Fruit fly (Drosophila melanogaster) whole organism, embryonic: ENCODE measurements around the gene CG34288.

Experiments used
- Aef1 ChIP-seq: fragments of 200-800 bp; sonication (Bioruptor generic); IDR thresholded peaks from 3 replicates; pipeline ENCODE4 v1.3.6; 2022; ENCODE audit warnings: missing biosample characterization, missing genetic modification characterization
- CG10979 ChIP-seq: fragments of 200-800 bp; sonication (Bioruptor generic); optimal IDR thresholded peaks from 2 replicates; lab custom pipeline; 2018; ENCODE audit warnings: missing biosample characterization, mild to moderate bottlenecking, missing genetic modification characterization, moderate library complexity
- CG11723 ChIP-seq: fragments of 200-800 bp; sonication (Bioruptor generic); optimal IDR thresholded peaks from 2 replicates; lab custom pipeline; 2017; ENCODE audit warnings: missing biosample characterization, mild to moderate bottlenecking, missing genetic modification characterization
- CG13296 ChIP-seq: fragments of 200-800 bp; sonication (Bioruptor generic); optimal IDR thresholded peaks from 3 replicates; lab custom pipeline; 2018; ENCODE audit warnings: missing biosample characterization, mild to moderate bottlenecking, missing genetic modification characterization
- CG13624 ChIP-seq: fragments of 200-800 bp; sonication (Bioruptor generic); optimal IDR thresholded peaks from 2 replicates; lab custom pipeline; 2016; ENCODE audit warnings: missing biosample characterization, missing genetic modification characterization
- CG15073 ChIP-seq: fragments of 200-800 bp; sonication (Bioruptor generic); optimal IDR thresholded peaks from 2 replicates; lab custom pipeline; 2016; ENCODE audit warnings: missing biosample characterization, missing genetic modification characterization
- CG1603 ChIP-seq: fragments of 200-800 bp; sonication (Bioruptor generic); optimal IDR thresholded peaks from 2 replicates; lab custom pipeline; 2019; ENCODE audit warnings: missing biosample characterization, mild to moderate bottlenecking, missing genetic modification characterization, moderate library complexity
- CG16815 ChIP-seq: fragments of 200-800 bp; sonication (Bioruptor generic); optimal IDR thresholded peaks from 3 replicates; lab custom pipeline; 2017; ENCODE audit warnings: missing biosample characterization, mild to moderate bottlenecking, missing genetic modification characterization
- CG17385 ChIP-seq: fragments of 200-800 bp; sonication (Bioruptor generic); optimal IDR thresholded peaks from 3 replicates; lab custom pipeline; 2018; ENCODE audit warnings: missing biosample characterization, mild to moderate bottlenecking, missing genetic modification characterization
- CG18262 ChIP-seq: fragments of 200-800 bp; optimal IDR thresholded peaks from 3 replicates; lab custom pipeline; 2019; ENCODE audit warnings: missing biosample characterization, mild to moderate bottlenecking, missing genetic modification characterization, moderate library complexity
- CG18599 ChIP-seq: fragments of 200-800 bp; sonication (Bioruptor generic); optimal IDR thresholded peaks from 3 replicates; lab custom pipeline; 2017; ENCODE audit warnings: missing biosample characterization, missing genetic modification characterization, mild to moderate bottlenecking, moderate library complexity, missing genetic modification reagents
- CG2678 ChIP-seq: fragments of 200-800 bp; sonication (Bioruptor generic); optimal IDR thresholded peaks from 3 replicates; lab custom pipeline; 2019; ENCODE audit warnings: missing biosample characterization, mild to moderate bottlenecking, missing genetic modification characterization, moderate library complexity
- CG2712 ChIP-seq: fragments of 200-800 bp; optimal IDR thresholded peaks from 3 replicates; lab custom pipeline; 2019; ENCODE audit warnings: missing biosample characterization, mild to moderate bottlenecking, missing genetic modification characterization, moderate library complexity
- CG32532 ChIP-seq: fragments of 200-800 bp; sonication (Bioruptor generic); IDR thresholded peaks from 2 replicates; pipeline ENCODE4 v1.3.6; 2022; ENCODE audit warnings: missing biosample characterization, missing genetic modification characterization
- CG34376 ChIP-seq: fragments of 200-800 bp; sonication (Bioruptor generic); optimal IDR thresholded peaks from 2 replicates; lab custom pipeline; 2018; ENCODE audit warnings: missing biosample characterization, mild to moderate bottlenecking, missing genetic modification characterization
- CG4730 ChIP-seq: fragments of 200-800 bp; sonication (Bioruptor generic); IDR thresholded peaks from 2 replicates; pipeline ENCODE4 v1.3.6; 2022; ENCODE audit warnings: missing biosample characterization, missing genetic modification characterization
- CG6791 ChIP-seq: fragments of 200-800 bp; sonication (Bioruptor generic); IDR thresholded peaks from 3 replicates; pipeline ENCODE4 v1.3.6; 2022; ENCODE audit warnings: missing biosample characterization, missing genetic modification characterization; ENCODE audit not compliant: partially characterized antibody
- CG9727 ChIP-seq: fragments of 200-800 bp; sonication (Bioruptor generic); optimal IDR thresholded peaks from 3 replicates; lab custom pipeline; 2017; ENCODE audit warnings: missing biosample characterization, mild to moderate bottlenecking, missing genetic modification characterization
- Deaf1 ChIP-seq: fragments of 200-800 bp; optimal IDR thresholded peaks from 3 replicates; lab custom pipeline; 2019; ENCODE audit warnings: missing biosample characterization, mild to moderate bottlenecking, missing genetic modification characterization, moderate library complexity
- GATAe ChIP-seq: fragments of 200-800 bp; sonication (Bioruptor generic); conservative IDR thresholded peaks from 2 replicates; pipeline ENCODE4 v1.3.6; 2022; ENCODE audit warnings: missing biosample characterization, missing genetic modification characterization
- Hmr ChIP-seq: fragments of 200-800 bp; sonication (Bioruptor generic); optimal IDR thresholded peaks from 3 replicates; lab custom pipeline; 2017; ENCODE audit warnings: mild to moderate bottlenecking, missing biosample characterization, missing genetic modification reagents, missing genetic modification characterization
- Mad ChIP-seq: fragments of 200-800 bp; sonication (Bioruptor generic); optimal IDR thresholded peaks from 2 replicates; lab custom pipeline; 2016; ENCODE audit warnings: missing biosample characterization, missing genetic modification characterization
- Med ChIP-seq: fragments of 200-800 bp; sonication (Bioruptor generic); peaks from one replicate; lab custom pipeline; 2016; ENCODE audit warnings: missing biosample characterization, missing genetic modification characterization, mild to moderate bottlenecking, inconsistent platforms, moderate library complexity
- Neu2 ChIP-seq: fragments of 200-800 bp; sonication (Bioruptor generic); optimal IDR thresholded peaks from 3 replicates; lab custom pipeline; 2016; ENCODE audit warnings: missing biosample characterization, missing genetic modification characterization, borderline replicate concordance
- Oaz ChIP-seq: fragments of 200-800 bp; sonication (Bioruptor generic); IDR thresholded peaks from 2 replicates; pipeline ENCODE4 v1.3.6; 2022; ENCODE audit warnings: missing biosample characterization, missing genetic modification characterization
- Oli ChIP-seq: fragments of 200-800 bp; sonication (Bioruptor generic); optimal IDR thresholded peaks from 2 replicates; lab custom pipeline; 2018; ENCODE audit warnings: missing biosample characterization, mild to moderate bottlenecking, missing genetic modification characterization, moderate library complexity
- Opbp ChIP-seq: fragments of 200-800 bp; sonication (Bioruptor generic); IDR thresholded peaks from 3 replicates; pipeline ENCODE4 v1.3.6; 2022; ENCODE audit warnings: missing biosample characterization, missing genetic modification characterization; ENCODE audit not compliant: partially characterized antibody
- Ravus ChIP-seq: fragments of 200-800 bp; sonication (Bioruptor generic); IDR thresholded peaks from 2 replicates; pipeline ENCODE4 v1.3.6; 2022; ENCODE audit warnings: missing biosample characterization, missing genetic modification characterization
- Ssrp ChIP-seq: fragments of 200-800 bp; sonication (Bioruptor generic); optimal IDR thresholded peaks from 2 replicates; lab custom pipeline; 2018; ENCODE audit warnings: missing biosample characterization, mild to moderate bottlenecking, missing genetic modification characterization, moderate library complexity
- al ChIP-seq: fragments of 200-800 bp; sonication (Bioruptor generic); IDR thresholded peaks from 2 replicates; pipeline ENCODE4 v1.3.6; 2022; ENCODE audit warnings: missing biosample characterization, missing genetic modification characterization
- ap ChIP-seq: fragments of 200-800 bp; sonication (Bioruptor generic); IDR thresholded peaks from 2 replicates; pipeline ENCODE4 v1.3.6; 2022; ENCODE audit warnings: missing biosample characterization, missing genetic modification characterization
- bcd ChIP-seq: fragments of 200-800 bp; sonication (Bioruptor generic); optimal IDR thresholded peaks from 2 replicates; lab custom pipeline; 2017; ENCODE audit warnings: missing biosample characterization, mild to moderate bottlenecking, missing genetic modification characterization
- cg ChIP-seq: fragments of 200-800 bp; sonication (Bioruptor generic); optimal IDR thresholded peaks from 3 replicates; lab custom pipeline; 2019; ENCODE audit warnings: missing biosample characterization, mild to moderate bottlenecking, missing genetic modification characterization, moderate library complexity
- gem ChIP-seq: fragments of 200-800 bp; sonication (Bioruptor generic); optimal IDR thresholded peaks from 2 replicates; lab custom pipeline; 2019; ENCODE audit warnings: missing biosample characterization, mild to moderate bottlenecking, missing genetic modification characterization, moderate library complexity
- gfzf ChIP-seq: fragments of 200-800 bp; sonication (Bioruptor generic); optimal IDR thresholded peaks from 2 replicates; lab custom pipeline; 2016; ENCODE audit warnings: missing biosample characterization, mild to moderate bottlenecking, missing genetic modification characterization, moderate library complexity
- insv ChIP-seq, 2 experiments: fragments of 200-800 bp; sonication (Bioruptor generic); optimal IDR thresholded peaks; 3 replicates each; lab custom pipeline; 2016 to 2018; ENCODE audit warnings: missing biosample characterization in 2 of 2, missing genetic modification characterization in 2 of 2
- lab ChIP-seq: fragments of 200-800 bp; sonication (Bioruptor generic); optimal IDR thresholded peaks from 3 replicates; lab custom pipeline; 2017; ENCODE audit warnings: missing biosample characterization, missing genetic modification characterization, mild to moderate bottlenecking, moderate library complexity, missing genetic modification reagents
- lola ChIP-seq, 3 experiments: fragments of >200 bp in 2 of 3; fragments of 200-800 bp in 1 of 3; sonication (Bioruptor generic) in 1 of 3; optimal IDR thresholded peaks; 2 replicates each; lab custom pipeline; 2017 to 2019; ENCODE audit warnings: missing biosample characterization in 3 of 3, missing genetic modification characterization in 3 of 3, mild to moderate bottlenecking in 1 of 3, moderate library complexity in 1 of 3
- nerfin-2 ChIP-seq: fragments of 200-800 bp; sonication (Bioruptor generic); IDR thresholded peaks from 2 replicates; pipeline ENCODE4 v1.3.6; 2022; ENCODE audit warnings: missing biosample characterization, missing genetic modification characterization; ENCODE audit not compliant: partially characterized antibody
- nmo ChIP-seq: fragments of 200-800 bp; sonication (Bioruptor generic); optimal IDR thresholded peaks from 2 replicates; lab custom pipeline; 2018; ENCODE audit warnings: missing biosample characterization, mild to moderate bottlenecking, missing genetic modification characterization, moderate library complexity
- pfk ChIP-seq: fragments of 200-800 bp; sonication (Bioruptor generic); optimal IDR thresholded peaks from 2 replicates; lab custom pipeline; 2018; ENCODE audit warnings: missing biosample characterization, mild to moderate bottlenecking, missing genetic modification characterization, moderate library complexity
- phol ChIP-seq: fragments of 200-800 bp; sonication (Bioruptor generic); optimal IDR thresholded peaks from 3 replicates; lab custom pipeline; 2018; ENCODE audit warnings: missing biosample characterization, mild to moderate bottlenecking, missing genetic modification characterization, moderate library complexity
- pnt ChIP-seq: fragments of 200-800 bp; sonication (Bioruptor generic); optimal IDR thresholded peaks from 3 replicates; lab custom pipeline; 2016; ENCODE audit warnings: missing biosample characterization, missing genetic modification characterization
- sens ChIP-seq: fragments of 200-800 bp; sonication (Bioruptor generic); peaks from one replicate; lab custom pipeline; 2016; ENCODE audit warnings: missing biosample characterization, missing genetic modification characterization
- sisA ChIP-seq: fragments of 200-800 bp; sonication (Bioruptor generic); IDR thresholded peaks from 2 replicates; pipeline ENCODE4 v1.3.6; 2022; ENCODE audit warnings: missing biosample characterization, missing genetic modification characterization
- sna ChIP-seq: fragments of 200-800 bp; sonication (Bioruptor generic); IDR thresholded peaks from 2 replicates; pipeline ENCODE4 v1.3.6; 2022; ENCODE audit warnings: missing biosample characterization, missing genetic modification characterization; ENCODE audit not compliant: partially characterized antibody

CG34288 gene

DNA sequence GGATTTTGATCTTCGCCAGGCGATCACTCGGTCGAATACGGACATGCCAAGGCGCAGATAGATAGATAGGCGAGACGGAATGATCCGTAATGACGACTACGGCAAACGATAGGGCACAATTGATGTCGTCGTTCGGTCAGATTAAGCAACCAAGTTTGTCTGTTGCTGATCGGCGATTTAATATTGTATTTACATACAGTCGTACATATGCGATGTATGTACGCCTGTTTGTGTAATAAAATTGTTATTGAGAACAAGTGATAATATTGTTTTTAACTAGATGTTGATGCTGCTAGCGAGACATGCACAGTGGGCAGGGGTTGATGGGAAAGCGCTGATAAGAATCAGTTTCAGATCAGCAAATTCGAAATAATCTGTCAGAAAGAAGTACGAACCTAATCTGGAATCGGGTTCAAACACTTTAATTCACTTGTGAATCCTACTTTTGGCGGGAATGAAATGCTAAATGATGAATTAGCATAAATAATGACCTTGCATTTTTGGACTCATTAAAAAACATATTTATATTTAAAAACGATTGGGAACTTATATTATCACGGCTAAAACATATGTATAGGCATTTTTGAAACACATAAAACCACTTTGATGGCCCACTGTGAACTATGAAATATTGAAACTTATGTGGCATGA, 8.4 kb upstream of the CG34288 start (continued):
- TF ChIP-seq CG2712 (tag; lab: Kevin White, UChicago) (peak; percentile 4), pnt (GFP tag; lab: Kevin White, UChicago) (no peak), Oli (tag; lab: Kevin White, UChicago) (peak; percentile 34), gfzf (GFP tag; lab: Kevin White, UChicago) (no peak), nmo (GFP tag; lab: Kevin White, UChicago) (peak; percentile 20), CG15073 (no peak), Mad (no peak), CG18599 (GFP tag; lab: Kevin White, UChicago) (peak; percentile 9), ap (GFP tag; lab: Robert Waterston, UW) (no peak), CG9727 (GFP tag; lab: Kevin White, UChicago) (peak; percentile 15), bcd (peak; percentile 12), lola (GFP tag; optimal IDR thresholded peaks at IDR 0.05; lab: Kevin White, UChicago) (peak in 1 of 3 experiments; percentile 5), phol (tag; lab: Kevin White, UChicago) (peak; percentile 26), insv (GFP tag; optimal IDR thresholded peaks at IDR 0.05; lab: Kevin White, UChicago) (no peak), Opbp (GFP tag; lab: Robert Waterston, UW) (no peak), CG2678 (tag; lab: Kevin White, UChicago) (peak; percentile 33), Med (peak; percentile 36), CG13624 (no peak), Ssrp (tag; lab: Kevin White, UChicago) (peak; percentile 20), CG34376 (GFP tag; lab: Kevin White, UChicago) (peak; percentile 84), CG10979 (tag; lab: Kevin White, UChicago) (peak; percentile 5), gem (peak; percentile 46), sna (GFP tag; lab: Robert Waterston, UW) (no peak), CG16815 (GFP tag; lab: Kevin White, UChicago) (peak; percentile 6), CG18262 (tag; lab: Kevin White, UChicago) (peak; percentile 31), CG4730 (GFP tag; lab: Robert Waterston, UW) (no peak), sens (peak; percentile 66), Aef1 (GFP tag; lab: Robert Waterston, UW) (no peak), CG17385 (GFP tag; lab: Kevin White, UChicago) (no peak), GATAe (GFP tag; lab: Robert Waterston, UW) (no peak), CG13296 (GFP tag; lab: Kevin White, UChicago) (peak; percentile 1), pfk (GFP tag; lab: Kevin White, UChicago) (no peak)

DNA sequence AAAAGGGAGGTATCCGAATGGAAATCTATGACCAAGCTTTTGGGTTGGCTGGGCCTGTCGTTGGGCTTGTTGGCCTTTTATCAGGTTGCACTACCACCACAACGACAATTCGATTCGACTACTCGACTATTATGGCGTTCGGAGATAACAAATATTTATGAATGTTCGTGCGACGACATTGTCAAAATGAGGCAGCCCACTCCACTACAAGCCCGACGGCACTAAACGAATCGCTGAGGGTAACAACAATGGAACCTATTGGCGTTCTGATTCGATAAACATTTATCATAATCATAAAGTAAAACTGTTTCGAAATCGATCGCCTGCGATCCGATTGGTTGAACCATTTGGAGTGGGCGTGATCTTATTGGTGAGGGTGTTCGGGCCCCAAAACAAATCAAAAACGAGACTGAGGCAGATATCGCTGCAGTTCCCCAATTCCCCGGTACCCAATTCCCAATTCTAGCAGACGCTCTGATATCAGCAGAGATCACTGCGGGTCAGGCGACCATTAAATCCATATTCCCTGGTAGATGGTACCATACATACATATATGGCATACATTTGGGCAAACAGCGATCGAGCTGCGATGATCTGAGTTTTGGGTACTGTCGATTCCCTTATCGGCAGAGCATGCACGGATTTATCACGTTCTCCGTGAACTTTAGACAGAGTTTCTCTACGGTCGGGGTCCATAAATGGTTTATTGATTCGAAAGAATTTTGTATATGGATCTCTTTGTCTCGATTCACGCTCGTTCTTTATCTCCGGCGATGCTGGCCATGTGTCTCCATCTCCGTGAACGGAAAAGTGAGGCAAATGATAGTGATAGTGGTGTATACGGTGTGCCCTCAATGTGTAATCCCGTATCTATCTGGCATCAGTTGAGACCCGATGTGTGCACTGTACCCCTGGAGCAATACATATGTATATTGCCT, 7.6 kb upstream of the CG34288 start:
- no peak for TF ChIP-seq sisA
- TF ChIP-seq cg, result peak; percentile 48
- no peak for TF ChIP-seq nerfin-2 (GFP tag; lab: Robert Waterston, UW)
- TF ChIP-seq CG11723 (GFP tag; lab: Kevin White, UChicago), result no peak
- no peak for TF ChIP-seq CG17385 (GFP tag; lab: Kevin White, UChicago)
- TF ChIP-seq CG13624, result no peak
- TF ChIP-seq Neu2 (GFP tag; lab: Kevin White, UChicago), result no peak
- TF ChIP-seq Deaf1 (tag; lab: Kevin White, UChicago), result peak; percentile 84
- no peak for TF ChIP-seq gfzf (GFP tag; lab: Kevin White, UChicago)
- no peak for TF ChIP-seq Oaz (GFP tag; lab: Robert Waterston, UW)
- peak; percentile 26 for TF ChIP-seq lab (GFP tag; lab: Kevin White, UChicago)
- TF ChIP-seq Ravus, result no peak
- peak; percentile 97 for TF ChIP-seq CG34376 (GFP tag; lab: Kevin White, UChicago)
- TF ChIP-seq CG32532 (GFP tag; lab: Robert Waterston, UW), result no peak
- no peak for TF ChIP-seq Hmr
- no peak for TF ChIP-seq CG1603
- TF ChIP-seq CG6791 (GFP tag; lab: Robert Waterston, UW), result 0 out of 3 replicates have a peak, but pooled peaks have one; percentile 31
- no peak for TF ChIP-seq al (GFP tag; lab: Robert Waterston, UW)
